Fruit fly (Drosophila melanogaster) whole organism, pupa: Measurements from ENCODE around the gene CG45045.

ENCODE experiments used
- CG10348 ChIP-seq: fragments of 200-800 bp; sonication (Bioruptor generic); IDR thresholded peaks from 2 replicates; pipeline ENCODE4 v1.3.6; 2022; ENCODE audit warnings: missing biosample characterization, missing genetic modification characterization
- CG13204 ChIP-seq: fragments of 200-800 bp; sonication (Bioruptor generic); optimal IDR thresholded peaks from 2 replicates; lab custom pipeline; 2018; ENCODE audit warnings: missing biosample characterization, mild to moderate bottlenecking, missing genetic modification characterization, moderate library complexity
- CG17806 ChIP-seq: fragments of 200-800 bp; sonication (Bioruptor generic); optimal IDR thresholded peaks from 2 replicates; lab custom pipeline; 2018; ENCODE audit warnings: missing biosample characterization, mild to moderate bottlenecking, missing genetic modification characterization, moderate library complexity
- CG8301 ChIP-seq: fragments of 200-800 bp; sonication (Bioruptor generic); optimal IDR thresholded peaks from 2 replicates; lab custom pipeline; 2018; ENCODE audit warnings: missing biosample characterization, mild to moderate bottlenecking, missing genetic modification characterization
- EcR ChIP-seq: fragments of 200-800 bp; sonication (Bioruptor generic); optimal IDR thresholded peaks from 3 replicates; lab custom pipeline; 2019; ENCODE audit warnings: missing biosample characterization, missing genetic modification characterization, mild to moderate bottlenecking, moderate library complexity, missing genetic modification reagents
- Ets98B ChIP-seq: fragments of 200-800 bp; sonication (Bioruptor generic); IDR thresholded peaks from 2 replicates; pipeline ENCODE4 v1.3.6; 2022; ENCODE audit warnings: missing biosample characterization, missing genetic modification characterization
- Pif1B ChIP-seq: fragments of 200-800 bp; sonication (Bioruptor generic); optimal IDR thresholded peaks from 3 replicates; lab custom pipeline; 2016; ENCODE audit warnings: missing biosample characterization, missing genetic modification characterization
- Snoo ChIP-seq: fragments of 200-800 bp; sonication (Bioruptor generic); optimal IDR thresholded peaks from 3 replicates; lab custom pipeline; 2017; ENCODE audit warnings: missing biosample characterization, mild to moderate bottlenecking, missing genetic modification characterization, inconsistent platforms
- fd96Ca ChIP-seq: fragments of 200-800 bp; sonication (Bioruptor generic); IDR thresholded peaks from 3 replicates; pipeline ENCODE4 v1.3.6; 2022; ENCODE audit warnings: missing biosample characterization, missing genetic modification characterization
- rn ChIP-seq: fragments of 200-800 bp; sonication (Bioruptor generic); IDR thresholded peaks from 2 replicates; pipeline ENCODE4 v1.3.6; 2022; ENCODE audit warnings: missing biosample characterization, missing genetic modification characterization

dm6 chr3R:17653879-17654278 is 13.5 kb upstream of the CG45045 start:
- TF ChIP-seq CG10348 (GFP tag; lab: Robert Waterston, UW) = no peak
- no peak for TF ChIP-seq fd96Ca
- no peak for TF ChIP-seq CG8301
- TF ChIP-seq Ets98B (GFP tag; lab: Robert Waterston, UW) = no peak
- no peak for TF ChIP-seq rn (GFP tag; lab: Robert Waterston, UW)
- TF ChIP-seq EcR = no peak
- TF ChIP-seq Snoo (tag; lab: Kevin White, UChicago) = no peak
- no peak for TF ChIP-seq CG13204 (GFP tag; lab: Kevin White, UChicago)
- no peak for TF ChIP-seq CG17806 (tag; lab: Kevin White, UChicago)
- no peak for TF ChIP-seq Pif1B
